Worm (Caenorhabditis elegans) whole organism, young adult: ENCODE results near the gene srj-1.

Experiments
- B0336.3 ChIP-seq: fragments of 200-800 bp; sonication (Bioruptor generic); IDR thresholded peaks from 2 replicates; pipeline ENCODE4 v1.3.6; 2022; ENCODE audit warnings: missing genetic modification characterization, missing compliant biosample characterization
- T07F8.4 ChIP-seq: sonication (generic microtip); optimal IDR thresholded peaks from 2 replicates; lab custom pipeline; 2016; ENCODE audit warnings: mild to moderate bottlenecking, missing genetic modification characterization, moderate library complexity, missing compliant biosample characterization
- aptf-3 ChIP-seq: fragments of 200-800 bp; sonication (Bioruptor generic); IDR thresholded peaks from 2 replicates; pipeline ENCODE4 v1.3.6; 2022; ENCODE audit warnings: missing genetic modification characterization, missing compliant biosample characterization
- ceh-91 ChIP-seq: fragments of 200-800 bp; sonication (Bioruptor generic); IDR thresholded peaks from 2 replicates; pipeline ENCODE4 v1.3.6; 2022; ENCODE audit warnings: missing genetic modification reagents, missing genetic modification characterization, missing compliant biosample characterization
- fkh-3 ChIP-seq: sonication (generic microtip); optimal IDR thresholded peaks from 2 replicates; lab custom pipeline; 2016; ENCODE audit warnings: mild to moderate bottlenecking, missing genetic modification characterization, missing compliant biosample characterization
- lir-1 ChIP-seq: fragments of 200-800 bp; sonication (Bioruptor generic); conservative IDR thresholded peaks from 2 replicates; pipeline ENCODE4 v1.3.6; 2022; ENCODE audit warnings: missing genetic modification reagents, missing genetic modification characterization, missing compliant biosample characterization
- madf-3 ChIP-seq: fragments of 200-800 bp; sonication (Bioruptor generic); IDR thresholded peaks from 2 replicates; pipeline ENCODE4 v1.3.6; 2022; ENCODE audit warnings: missing genetic modification reagents, missing genetic modification characterization, missing compliant biosample characterization
- madf-8 ChIP-seq: fragments of 200-800 bp; sonication (Bioruptor generic); conservative IDR thresholded peaks from 2 replicates; pipeline ENCODE4 v1.3.6; 2022; ENCODE audit warnings: missing genetic modification reagents, missing genetic modification characterization, missing compliant biosample characterization
- tlf-1 ChIP-seq: fragments of 200-800 bp; sonication (Bioruptor generic); optimal IDR thresholded peaks from 2 replicates; lab custom pipeline; 2018; ENCODE audit warnings: mild to moderate bottlenecking, missing genetic modification characterization, missing compliant biosample characterization
- unc-62 ChIP-seq: fragments of 150-350 bp; optimal IDR thresholded peaks from 2 replicates; lab custom pipeline; 2014; ENCODE audit warnings: missing biosample characterization, missing genetic modification reagents, missing genetic modification characterization
- ztf-28 ChIP-seq: fragments of 200-800 bp; sonication (Bioruptor generic); IDR thresholded peaks from 2 replicates; pipeline ENCODE4 v1.3.6; 2022; ENCODE audit warnings: missing genetic modification reagents, missing genetic modification characterization, missing compliant biosample characterization

DNA sequence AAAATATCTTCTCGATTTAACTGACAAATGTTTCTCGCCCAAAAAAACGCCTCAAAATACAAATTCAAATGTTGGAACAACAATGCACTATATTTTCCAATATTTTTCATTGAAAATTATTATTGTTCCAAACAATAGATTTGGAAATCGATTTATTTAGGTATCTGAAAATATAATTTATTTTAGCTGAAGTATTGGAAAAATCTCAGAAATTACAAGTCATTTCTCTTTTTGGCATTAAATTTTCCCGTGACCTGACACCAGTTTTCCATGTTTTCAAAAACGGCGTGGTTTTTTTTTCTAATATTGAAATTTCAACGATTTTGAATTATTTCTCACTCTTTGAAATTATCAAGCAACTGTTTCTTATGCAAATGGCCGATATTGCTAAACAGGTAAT is 47.9 kb upstream of the srj-1 start, which contains the start of gene spe-17:
- TF ChIP-seq madf-3 (GFP tag; lab: Robert Waterston, UW) (no peak), lir-1 (GFP tag; lab: Robert Waterston, UW) (no peak), B0336.3 (GFP tag; lab: Robert Waterston, UW) (no peak), tlf-1 (GFP tag; lab: Kevin White, UChicago) (no peak), unc-62 (GFP tag; lab: Kevin White, UChicago) (no peak), ceh-91 (GFP tag; lab: Robert Waterston, UW) (no peak), aptf-3 (GFP tag; lab: Robert Waterston, UW) (no peak), madf-8 (no peak), ztf-28 (no peak), T07F8.4 (tag; lab: Kevin White, UChicago) (no peak), fkh-3 (tag; lab: Kevin White, UChicago) (no peak)
